Fruit fly (Drosophila melanogaster) whole organism, pupa: ENCODE measurements around the gene Teh3.

Experiments
- CG10348 ChIP-seq: fragments of 200-800 bp; sonication (Bioruptor generic); IDR thresholded peaks from 2 replicates; pipeline ENCODE4 v1.3.6; 2022; ENCODE audit warnings: missing biosample characterization, missing genetic modification characterization
- CG12605 ChIP-seq: fragments of 200-800 bp; sonication (Bioruptor generic); IDR thresholded peaks from 2 replicates; pipeline ENCODE4 v1.3.6; 2022; ENCODE audit warnings: missing biosample characterization, missing genetic modification characterization
- CG13204 ChIP-seq: fragments of 200-800 bp; sonication (Bioruptor generic); optimal IDR thresholded peaks from 2 replicates; lab custom pipeline; 2018; ENCODE audit warnings: missing biosample characterization, mild to moderate bottlenecking, missing genetic modification characterization, moderate library complexity
- CG14655 ChIP-seq: fragments of 200-800 bp; sonication (Bioruptor generic); optimal IDR thresholded peaks from 3 replicates; lab custom pipeline; 2017; ENCODE audit warnings: mild to moderate bottlenecking, missing biosample characterization, missing genetic modification reagents, missing genetic modification characterization
- CG15710 ChIP-seq: fragments of 200-800 bp; sonication (Bioruptor generic); optimal IDR thresholded peaks from 2 replicates; lab custom pipeline; 2018; ENCODE audit warnings: missing biosample characterization, mild to moderate bottlenecking, missing genetic modification characterization, moderate library complexity
- CG17806 ChIP-seq: fragments of 200-800 bp; sonication (Bioruptor generic); optimal IDR thresholded peaks from 2 replicates; lab custom pipeline; 2018; ENCODE audit warnings: missing biosample characterization, mild to moderate bottlenecking, missing genetic modification characterization, moderate library complexity
- CG32121 ChIP-seq: fragments of 200-800 bp; sonication (Bioruptor generic); IDR thresholded peaks from 2 replicates; pipeline ENCODE4 v1.3.6; 2022; ENCODE audit warnings: missing biosample characterization, missing genetic modification characterization
- CG34367 ChIP-seq: fragments of 200-800 bp; sonication (Bioruptor generic); optimal IDR thresholded peaks from 2 replicates; lab custom pipeline; 2018; ENCODE audit warnings: missing biosample characterization, mild to moderate bottlenecking, missing genetic modification characterization
- CG4496 ChIP-seq: fragments of 200-800 bp; sonication (Bioruptor generic); IDR thresholded peaks from 3 replicates; pipeline ENCODE4 v1.3.6; 2022; ENCODE audit warnings: missing biosample characterization, missing genetic modification characterization
- CG8159 ChIP-seq: fragments of 200-800 bp; sonication (Bioruptor generic); optimal IDR thresholded peaks from 3 replicates; lab custom pipeline; 2018; ENCODE audit warnings: missing biosample characterization, mild to moderate bottlenecking, missing genetic modification characterization, moderate library complexity
- CG8301 ChIP-seq: fragments of 200-800 bp; sonication (Bioruptor generic); optimal IDR thresholded peaks from 2 replicates; lab custom pipeline; 2018; ENCODE audit warnings: missing biosample characterization, mild to moderate bottlenecking, missing genetic modification characterization
- CG9948 ChIP-seq: fragments of 200-800 bp; sonication (Bioruptor generic); optimal IDR thresholded peaks from 2 replicates; lab custom pipeline; 2018; ENCODE audit warnings: missing biosample characterization, mild to moderate bottlenecking, missing genetic modification characterization, moderate library complexity
- D1 ChIP-seq: fragments of 200-800 bp; sonication (Bioruptor generic); optimal IDR thresholded peaks from 2 replicates; lab custom pipeline; 2018; ENCODE audit warnings: missing biosample characterization, mild to moderate bottlenecking, missing genetic modification characterization, moderate library complexity
- EcR ChIP-seq: fragments of 200-800 bp; sonication (Bioruptor generic); optimal IDR thresholded peaks from 3 replicates; lab custom pipeline; 2019; ENCODE audit warnings: missing biosample characterization, missing genetic modification characterization, mild to moderate bottlenecking, moderate library complexity, missing genetic modification reagents
- Ets98B ChIP-seq: fragments of 200-800 bp; sonication (Bioruptor generic); IDR thresholded peaks from 2 replicates; pipeline ENCODE4 v1.3.6; 2022; ENCODE audit warnings: missing biosample characterization, missing genetic modification characterization
- Pif1A ChIP-seq: fragments of 200-800 bp; sonication (Bioruptor generic); optimal IDR thresholded peaks from 3 replicates; lab custom pipeline; 2016; ENCODE audit warnings: missing biosample characterization, missing genetic modification characterization
- Pif1B ChIP-seq: fragments of 200-800 bp; sonication (Bioruptor generic); optimal IDR thresholded peaks from 3 replicates; lab custom pipeline; 2016; ENCODE audit warnings: missing biosample characterization, missing genetic modification characterization
- Snoo ChIP-seq: fragments of 200-800 bp; sonication (Bioruptor generic); optimal IDR thresholded peaks from 3 replicates; lab custom pipeline; 2017; ENCODE audit warnings: missing biosample characterization, mild to moderate bottlenecking, missing genetic modification characterization, inconsistent platforms
- fd96Ca ChIP-seq: fragments of 200-800 bp; sonication (Bioruptor generic); IDR thresholded peaks from 3 replicates; pipeline ENCODE4 v1.3.6; 2022; ENCODE audit warnings: missing biosample characterization, missing genetic modification characterization
- gl ChIP-seq: fragments of 200-800 bp; sonication (Bioruptor generic); optimal IDR thresholded peaks from 2 replicates; lab custom pipeline; 2018; ENCODE audit warnings: missing biosample characterization, mild to moderate bottlenecking, missing genetic modification characterization
- rn ChIP-seq: fragments of 200-800 bp; sonication (Bioruptor generic); IDR thresholded peaks from 2 replicates; pipeline ENCODE4 v1.3.6; 2022; ENCODE audit warnings: missing biosample characterization, missing genetic modification characterization

Teh3 gene

dm6 chr3L:4229365-4229967, 45.0 kb upstream of the Teh3 start:
- TF ChIP-seq EcR (no peak), CG9948 (tag; lab: Kevin White, UChicago) (peak; percentile 1), CG14655 (GFP tag; lab: Kevin White, UChicago) (peak; percentile 13), CG34367 (tag; lab: Kevin White, UChicago) (peak; percentile 6), CG8159 (peak; percentile 27), Snoo (tag; lab: Kevin White, UChicago) (no peak), CG17806 (no peak), gl (no peak), CG15710 (tag; lab: Kevin White, UChicago) (peak; percentile 11), D1 (no peak)
- TF ChIP-seq, all 21 proteins: peak for 5

DNA sequence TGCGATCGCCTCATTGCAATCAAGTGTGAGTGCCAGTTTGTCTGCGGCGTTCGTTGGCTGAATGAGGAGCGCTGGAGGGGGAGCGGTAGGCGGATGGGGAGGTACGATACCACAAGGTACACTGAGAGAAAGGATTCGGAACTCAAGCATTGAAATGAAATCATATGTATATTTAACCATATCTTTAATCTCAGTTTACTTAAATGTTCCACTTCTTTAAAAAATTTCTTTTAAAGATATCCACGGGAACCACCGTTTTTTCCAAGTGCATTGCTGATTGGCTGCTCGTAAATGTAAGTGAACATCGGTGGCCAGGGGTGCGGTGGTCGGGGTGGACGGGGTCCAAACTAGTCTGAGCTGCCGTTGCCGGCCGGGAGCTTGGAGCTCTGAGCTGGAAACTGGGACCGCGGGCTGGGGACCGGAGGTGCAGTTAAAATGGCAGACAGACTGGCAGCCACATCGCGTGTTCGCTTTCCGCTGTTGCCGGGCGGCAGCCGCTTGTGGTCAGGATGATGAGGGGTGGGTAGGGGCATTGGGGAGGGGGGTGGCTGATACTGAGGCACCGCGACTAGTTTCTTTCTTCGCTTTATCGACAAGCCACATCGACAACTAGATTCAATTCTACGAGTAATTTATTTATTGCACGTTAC, 43.8 kb upstream of the Teh3 start:
- TF ChIP-seq Pif1A (GFP tag; lab: Kevin White, UChicago) (peak; percentile 98), rn (GFP tag; lab: Robert Waterston, UW) (peak; percentile 99), fd96Ca (peak; percentile 99), CG4496 (GFP tag; lab: Robert Waterston, UW) (peak; percentile 99), EcR (peak; percentile 89), CG15710 (tag; lab: Kevin White, UChicago) (peak; percentile 99), CG13204 (peak; percentile 95), CG10348 (peak; percentile 97), CG8301 (peak; percentile 99), CG17806 (peak; percentile 98), CG34367 (tag; lab: Kevin White, UChicago) (peak; percentile 99), CG32121 (GFP tag; lab: Robert Waterston, UW) (peak; percentile 99), CG8159 (peak; percentile 99), CG12605 (GFP tag; lab: Robert Waterston, UW) (peak; percentile 99), Ets98B (GFP tag; lab: Robert Waterston, UW) (peak; percentile 99), CG14655 (GFP tag; lab: Kevin White, UChicago) (peak; percentile 99), D1 (peak; percentile 88), CG9948 (tag; lab: Kevin White, UChicago) (peak; percentile 97), Pif1B (peak; percentile 97), gl (peak; percentile 97), Snoo (tag; lab: Kevin White, UChicago) (peak; percentile 97)

DNA sequence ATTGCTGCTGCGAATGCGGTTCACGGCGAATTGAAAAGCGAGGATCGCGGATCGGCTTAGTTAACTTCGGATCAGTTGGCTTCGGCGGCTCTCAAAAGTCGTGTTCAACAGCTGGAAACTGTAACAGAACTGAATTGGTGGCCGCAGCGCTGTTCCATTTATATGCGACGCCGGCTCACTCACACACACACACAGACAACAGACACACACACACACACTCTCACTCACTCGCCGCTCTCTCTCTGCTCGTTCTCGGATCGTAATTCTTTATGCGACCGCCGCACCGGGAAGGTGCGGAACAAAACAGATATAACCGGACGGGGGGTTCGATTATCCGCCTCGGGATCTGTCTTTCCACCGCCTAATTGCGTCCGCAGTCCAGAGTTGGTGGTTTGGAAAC, 42.7 kb upstream of the Teh3 start, which contains the start of gene CG46460:
CG46460 (minus strand) TSS at position 139 of the 400 bp plus-strand sequence.
- TF ChIP-seq CG15710 (tag; lab: Kevin White, UChicago) (peak; percentile 31), CG9948 (tag; lab: Kevin White, UChicago) (no peak), CG32121 (GFP tag; lab: Robert Waterston, UW) (peak; percentile 31; the same call in 1 of the 2 replicates), Ets98B (GFP tag; lab: Robert Waterston, UW) (peak; percentile 49; the same call in 1 of the 2 replicates), CG13204 (peak; percentile 64), CG12605 (GFP tag; lab: Robert Waterston, UW) (peak; percentile 43; the same call in 1 of the 2 replicates), Pif1B (no peak), fd96Ca (no peak; the same call in 2 of the 3 replicates), CG4496 (GFP tag; lab: Robert Waterston, UW) (peak; percentile 42; the same call in 1 of the 3 replicates), EcR (peak; percentile 67), CG14655 (GFP tag; lab: Kevin White, UChicago) (peak; percentile 8), CG8159 (peak; percentile 42)

- TF ChIP-seq CG4496 (GFP tag; lab: Robert Waterston, UW) = no peak
- no peak for TF ChIP-seq CG8159
- TF ChIP-seq Pif1A (GFP tag; lab: Kevin White, UChicago) = no peak
- peak; percentile 40 for TF ChIP-seq EcR
- no peak; the same call in 1 of the 2 replicates for TF ChIP-seq CG12605 (GFP tag; lab: Robert Waterston, UW)
- no peak for TF ChIP-seq CG13204
- no peak for TF ChIP-seq CG10348
- TF ChIP-seq CG32121 (GFP tag; lab: Robert Waterston, UW) = no peak
- no peak for TF ChIP-seq CG34367 (tag; lab: Kevin White, UChicago)
- TF ChIP-seq CG8301 = peak; percentile 18
- no peak for TF ChIP-seq rn (GFP tag; lab: Robert Waterston, UW)
- peak; percentile 20 for TF ChIP-seq CG14655 (GFP tag; lab: Kevin White, UChicago)
- peak; percentile 8 for TF ChIP-seq gl
- peak; percentile 30; the same call in 1 of the 2 replicates for TF ChIP-seq Ets98B (GFP tag; lab: Robert Waterston, UW)
- 0 out of 3 replicates have a peak, but pooled peaks have one; percentile 36 for TF ChIP-seq fd96Ca
- TF ChIP-seq CG17806 = no peak
- TF ChIP-seq Pif1B = no peak
- no peak for TF ChIP-seq CG15710 (tag; lab: Kevin White, UChicago)
- no peak for TF ChIP-seq D1
- no peak for TF ChIP-seq Snoo (tag; lab: Kevin White, UChicago)
- TF ChIP-seq CG9948 (tag; lab: Kevin White, UChicago) = no peak
Observed at dm6 chr3L:4225647-4226470, 41.4 kb upstream of the Teh3 start.

DNA sequence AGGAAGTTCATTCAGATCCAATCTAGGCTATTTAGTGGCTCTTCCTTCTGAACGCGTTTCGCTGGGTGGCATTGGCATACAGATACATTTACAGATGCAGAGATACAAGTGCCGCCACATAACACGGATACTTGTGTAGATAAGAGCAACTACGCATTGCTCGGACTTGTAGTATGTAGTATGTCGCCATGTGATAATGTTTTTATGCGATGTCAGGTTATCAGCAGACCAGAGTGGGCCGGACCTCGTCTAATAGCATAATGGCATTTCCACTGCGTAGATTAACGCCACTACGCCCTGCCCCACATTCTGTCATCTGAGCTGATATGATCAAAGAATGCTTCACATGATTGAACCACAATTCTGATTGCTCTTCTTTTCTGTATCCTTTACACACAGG, 37.3 kb upstream of the Teh3 start:
- TF ChIP-seq Ets98B (GFP tag; lab: Robert Waterston, UW) = no peak
- no peak for TF ChIP-seq CG15710 (tag; lab: Kevin White, UChicago)
- TF ChIP-seq CG8159 = no peak
- no peak for TF ChIP-seq CG32121 (GFP tag; lab: Robert Waterston, UW)
- no peak for TF ChIP-seq CG14655 (GFP tag; lab: Kevin White, UChicago)
- no peak for TF ChIP-seq CG9948 (tag; lab: Kevin White, UChicago)
- TF ChIP-seq CG12605 (GFP tag; lab: Robert Waterston, UW) = no peak
- TF ChIP-seq gl = no peak
- TF ChIP-seq EcR = no peak
- no peak for TF ChIP-seq D1
- TF ChIP-seq CG17806 = no peak
- TF ChIP-seq fd96Ca = no peak
- no peak for TF ChIP-seq rn (GFP tag; lab: Robert Waterston, UW)
- TF ChIP-seq CG34367 (tag; lab: Kevin White, UChicago) = no peak
- no peak for TF ChIP-seq CG8301
- TF ChIP-seq Snoo (tag; lab: Kevin White, UChicago) = no peak
- TF ChIP-seq Pif1A (GFP tag; lab: Kevin White, UChicago) = no peak
- TF ChIP-seq Pif1B = no peak
- TF ChIP-seq CG10348 = no peak
- TF ChIP-seq CG13204 = no peak
